Fruit fly (Drosophila melanogaster) whole organism: Measurements from ENCODE around the gene AlaRS.

Experiments
- Dll ChIP-seq: fragments of >200 bp; optimal IDR thresholded peaks from 2 replicates; lab custom pipeline; 2017
- EcR ChIP-seq, 2 experiments: fragments of >200 bp; optimal IDR thresholded peaks; 2 replicates each; lab custom pipeline; 2017; ENCODE audit warnings: missing biosample characterization in 2 of 2, missing genetic modification characterization in 2 of 2, missing genetic modification reagents in 2 of 2
- pan ChIP-seq: fragments of >200 bp; optimal IDR thresholded peaks from 2 replicates; lab custom pipeline; 2017
- usp ChIP-seq: fragments of >200 bp; optimal IDR thresholded peaks from 2 replicates; lab custom pipeline; 2017; ENCODE audit warnings: missing biosample characterization, missing genetic modification characterization, mixed read lengths

dm6 chr2L:8411530-8411929 is 30.0 kb upstream of the AlaRS start, which contains the start of gene Naglu:
- TF ChIP-seq pan (lab: Kevin White, UChicago), result no peak
- TF ChIP-seq Dll (lab: Kevin White, UChicago), result no peak
- no peak for TF ChIP-seq usp
- TF ChIP-seq EcR (GFP tag; optimal IDR thresholded peaks at IDR 0.05; lab: Kevin White, UChicago), result no peak
